Worm (Caenorhabditis elegans): ENCODE results near the gene Y69H2.10.

- no peak for TF ChIP-seq ceh-82 (tag; optimal IDR thresholded peaks at IDR 0.05)
- no peak for TF ChIP-seq lin-15B (tag; optimal IDR thresholded peaks at IDR 0.05)
- no peak for TF ChIP-seq ztf-4 (tag; optimal IDR thresholded peaks at IDR 0.05)
- TF ChIP-seq aly-2 (tag; optimal IDR thresholded peaks at IDR 0.05): no peak
- TF ChIP-seq ama-1 (optimal IDR thresholded peaks at IDR 0.05): no peak
- TF ChIP-seq jun-1 (tag; optimal IDR thresholded peaks at IDR 0.05): no peak
- no peak for TF ChIP-seq nhr-77 (tag; optimal IDR thresholded peaks at IDR 0.05)
- TF ChIP-seq ceh-28 (tag; optimal IDR thresholded peaks at IDR 0.05): no peak
- TF ChIP-seq sea-2 (GFP tag; optimal IDR thresholded peaks at IDR 0.05): no peak
- TF ChIP-seq nhr-11 (tag; optimal IDR thresholded peaks at IDR 0.05): no peak
- TF ChIP-seq fos-1 (tag; optimal IDR thresholded peaks at IDR 0.05): no peak
Measured at ce11 chrV:18656363-18656762, 13.8 kb upstream of the Y69H2.10 start.

Measured in whole organism, L3 larva.